Fruit fly (Drosophila melanogaster) whole organism, embryonic: ENCODE data around the gene CG5815.

Experiments used
- Atf-2 ChIP-seq: fragments of 200-800 bp; sonication (Bioruptor generic); optimal IDR thresholded peaks from 2 replicates; lab custom pipeline; 2016; ENCODE audit warnings: missing biosample characterization, missing genetic modification characterization
- Awh ChIP-seq: fragments of 200-800 bp; sonication (Bioruptor generic); IDR thresholded peaks from 2 replicates; pipeline ENCODE4, ENCODE4 v1.3.6; 2022; ENCODE audit warnings: missing biosample characterization, missing genetic modification characterization
- CG12104 ChIP-seq: fragments of 200-800 bp; sonication (Bioruptor generic); optimal IDR thresholded peaks from 3 replicates; lab custom pipeline; 2016; ENCODE audit warnings: missing biosample characterization, missing genetic modification characterization
- CG14667 ChIP-seq: fragments of 200-800 bp; sonication (Bioruptor generic); IDR thresholded peaks from 2 replicates; pipeline ENCODE4 v1.3.6; 2022; ENCODE audit warnings: missing biosample characterization, missing genetic modification characterization
- CG15601 ChIP-seq: fragments of 200-800 bp; sonication (Bioruptor generic); optimal IDR thresholded peaks from 3 replicates; lab custom pipeline; 2019; ENCODE audit warnings: missing biosample characterization, mild to moderate bottlenecking, missing genetic modification characterization, moderate library complexity
- CG1602 ChIP-seq: fragments of 200-800 bp; sonication (Bioruptor generic); optimal IDR thresholded peaks from 3 replicates; lab custom pipeline; 2016; ENCODE audit warnings: missing biosample characterization, missing genetic modification characterization
- CG18619 ChIP-seq: fragments of 200-800 bp; sonication (Bioruptor generic); optimal IDR thresholded peaks from 3 replicates; lab custom pipeline; 2017; ENCODE audit warnings: missing biosample characterization, mild to moderate bottlenecking, missing genetic modification characterization
- CG2116 ChIP-seq: fragments of 200-800 bp; sonication (Bioruptor generic); optimal IDR thresholded peaks from 3 replicates; lab custom pipeline; 2018; ENCODE audit warnings: missing biosample characterization, mild to moderate bottlenecking, missing genetic modification characterization
- CG31224 ChIP-seq: fragments of 200-800 bp; sonication (Bioruptor generic); IDR thresholded peaks from 2 replicates; pipeline ENCODE4 v1.3.6; 2022; ENCODE audit warnings: missing biosample characterization, missing genetic modification characterization
- CG34224 ChIP-seq: fragments of 200-800 bp; sonication (Bioruptor generic); IDR thresholded peaks from 3 replicates; pipeline ENCODE4 v1.3.6; 2022; ENCODE audit warnings: missing biosample characterization, missing genetic modification characterization; ENCODE audit not compliant: partially characterized antibody
- CG3847 ChIP-seq: fragments of 200-800 bp; sonication (Bioruptor generic); IDR thresholded peaks from 2 replicates; pipeline ENCODE4 v1.3.6; 2022; ENCODE audit warnings: missing biosample characterization, missing genetic modification characterization
- CG3995 ChIP-seq: fragments of 200-800 bp; sonication (Bioruptor generic); optimal IDR thresholded peaks from 3 replicates; lab custom pipeline; 2016; ENCODE audit warnings: missing biosample characterization, missing genetic modification characterization
- CG43689 ChIP-seq: fragments of 200-800 bp; sonication (Bioruptor generic); IDR thresholded peaks from 2 replicates; pipeline ENCODE4 v1.3.6; 2022; ENCODE audit warnings: missing biosample characterization, missing genetic modification characterization
- CG6175 ChIP-seq: fragments of 200-800 bp; sonication (Bioruptor generic); IDR thresholded peaks from 3 replicates; pipeline ENCODE4 v1.3.6; 2022; ENCODE audit warnings: missing biosample characterization, missing genetic modification characterization
- CG6272 ChIP-seq: fragments of 200-800 bp; sonication (Bioruptor generic); IDR thresholded peaks from 2 replicates; pipeline ENCODE4 v1.3.6; 2022; ENCODE audit warnings: missing biosample characterization, missing genetic modification characterization
- CG7357 ChIP-seq: fragments of 200-800 bp; sonication (Bioruptor generic); IDR thresholded peaks from 3 replicates; pipeline ENCODE4 v1.3.6; 2022; ENCODE audit warnings: missing biosample characterization, missing genetic modification characterization
- CG7556 ChIP-seq: fragments of 200-800 bp; sonication (Bioruptor generic); optimal IDR thresholded peaks from 2 replicates; lab custom pipeline; 2017; ENCODE audit warnings: missing biosample characterization, mild to moderate bottlenecking, missing genetic modification characterization
- CG8089 ChIP-seq: fragments of 200-800 bp; sonication (Bioruptor generic); optimal IDR thresholded peaks from 3 replicates; lab custom pipeline; 2016; ENCODE audit warnings: missing biosample characterization, missing genetic modification characterization
- Dek ChIP-seq: fragments of 200-800 bp; sonication (Bioruptor generic); optimal IDR thresholded peaks from 3 replicates; lab custom pipeline; 2019; ENCODE audit warnings: missing biosample characterization, mild to moderate bottlenecking, missing genetic modification characterization, moderate library complexity
- Drgx ChIP-seq: fragments of 200-800 bp; sonication (Bioruptor generic); IDR thresholded peaks from 2 replicates; pipeline ENCODE4 v1.3.6; 2022; ENCODE audit warnings: missing biosample characterization, missing genetic modification characterization
- HLH4C ChIP-seq: fragments of 200-800 bp; sonication (Bioruptor generic); IDR thresholded peaks from 3 replicates; pipeline ENCODE4 v1.3.6; 2022; ENCODE audit warnings: missing biosample characterization, missing genetic modification characterization; ENCODE audit not compliant: partially characterized antibody
- MBD-R2 ChIP-seq: fragments of 200-800 bp; sonication (Bioruptor generic); IDR thresholded peaks from 2 replicates; pipeline ENCODE4 v1.3.6; 2022; ENCODE audit warnings: missing biosample characterization, missing genetic modification characterization
- Mes4 ChIP-seq: fragments of 200-800 bp; sonication (Bioruptor generic); optimal IDR thresholded peaks from 2 replicates; lab custom pipeline; 2016; ENCODE audit warnings: missing biosample characterization, missing genetic modification characterization
- Mrtf ChIP-seq: fragments of 200-800 bp; sonication (Bioruptor generic); IDR thresholded peaks from 3 replicates; pipeline ENCODE4 v1.3.6; 2022; ENCODE audit warnings: missing biosample characterization, missing genetic modification characterization
- Rfx ChIP-seq: fragments of 200-800 bp; sonication (Bioruptor generic); IDR thresholded peaks from 2 replicates; pipeline ENCODE4 v1.3.6; 2022; ENCODE audit warnings: missing biosample characterization, missing genetic modification characterization
- Side ChIP-seq: fragments of 200-800 bp; sonication (Bioruptor generic); optimal IDR thresholded peaks from 2 replicates; lab custom pipeline; 2016; ENCODE audit warnings: missing biosample characterization, missing genetic modification characterization
- Sry-δ ChIP-seq: fragments of 200-800 bp; sonication (Bioruptor generic); optimal IDR thresholded peaks from 2 replicates; lab custom pipeline; 2016; ENCODE audit warnings: missing biosample characterization, missing genetic modification characterization
- Trl ChIP-seq, 3 experiments: fragments of >200 bp in 2 of 3; fragments of 200-800 bp in 1 of 3; sonication (Bioruptor generic) in 1 of 3; optimal IDR thresholded peaks; 2 replicates in 1 of 3; 3 replicates in 2 of 3; lab custom pipeline; 2016 to 2017; ENCODE audit warnings: missing biosample characterization in 1 of 3, missing genetic modification characterization in 1 of 3
- br ChIP-seq: fragments of >200 bp; optimal IDR thresholded peaks from 2 replicates; lab custom pipeline; 2017
- ci ChIP-seq: fragments of 200-800 bp; sonication (Bioruptor generic); IDR thresholded peaks from 3 replicates; pipeline ENCODE4 v1.3.6; 2022; ENCODE audit warnings: missing biosample characterization, missing genetic modification characterization
- corto ChIP-seq: fragments of 200-800 bp; sonication (Bioruptor generic); optimal IDR thresholded peaks from 2 replicates; lab custom pipeline; 2016; ENCODE audit warnings: missing biosample characterization, mild to moderate bottlenecking, missing genetic modification characterization, moderate library complexity
- en ChIP-seq: fragments of 200-800 bp; sonication (Bioruptor generic); optimal IDR thresholded peaks from 2 replicates; lab custom pipeline; 2016; ENCODE audit warnings: missing biosample characterization, missing genetic modification characterization
- eve ChIP-seq, 2 experiments: fragments of >200 bp; optimal IDR thresholded peaks; 2 replicates each; lab custom pipeline; 2017; ENCODE audit warnings: missing biosample characterization in 2 of 2, missing genetic modification characterization in 2 of 2
- ewg ChIP-seq: fragments of 200-800 bp; sonication (Bioruptor generic); optimal IDR thresholded peaks from 3 replicates; lab custom pipeline; 2017; ENCODE audit warnings: mild to moderate bottlenecking, missing biosample characterization, missing genetic modification reagents, missing genetic modification characterization
- eyg ChIP-seq: fragments of 200-800 bp; sonication (Bioruptor generic); optimal IDR thresholded peaks from 3 replicates; lab custom pipeline; 2016; ENCODE audit warnings: missing biosample characterization, missing genetic modification characterization
- gfzf ChIP-seq: fragments of 200-800 bp; sonication (Bioruptor generic); optimal IDR thresholded peaks from 2 replicates; lab custom pipeline; 2016; ENCODE audit warnings: missing biosample characterization, mild to moderate bottlenecking, missing genetic modification characterization, moderate library complexity
- ham ChIP-seq: fragments of 200-800 bp; sonication (Bioruptor generic); IDR thresholded peaks from 2 replicates; pipeline ENCODE4 v1.3.6; 2022; ENCODE audit warnings: missing biosample characterization, missing genetic modification characterization
- hth ChIP-seq: fragments of >200 bp; optimal IDR thresholded peaks from 2 replicates; lab custom pipeline; 2017; ENCODE audit warnings: inconsistent platforms
- insv ChIP-seq, 2 experiments: fragments of 200-800 bp; sonication (Bioruptor generic); optimal IDR thresholded peaks; 3 replicates each; lab custom pipeline; 2016 to 2018; ENCODE audit warnings: missing biosample characterization in 2 of 2, missing genetic modification characterization in 2 of 2
- lov ChIP-seq, 2 experiments: fragments of 200-800 bp in 1 of 2; fragments of >200 bp in 1 of 2; sonication (Bioruptor generic) in 1 of 2; IDR thresholded peaks in 1 of 2; optimal IDR thresholded peaks in 1 of 2; 2 replicates in 1 of 2; 3 replicates in 1 of 2; pipeline versions ENCODE4 v1.3.6 to Lab custom; 2017 to 2022; ENCODE audit warnings: missing biosample characterization in 1 of 2, missing genetic modification characterization in 1 of 2
- maf-S ChIP-seq: fragments of 200-800 bp; sonication (Bioruptor generic); optimal IDR thresholded peaks from 2 replicates; lab custom pipeline; 2016; ENCODE audit warnings: missing biosample characterization, missing genetic modification characterization
- nerfin-2 ChIP-seq: fragments of 200-800 bp; sonication (Bioruptor generic); IDR thresholded peaks from 2 replicates; pipeline ENCODE4 v1.3.6; 2022; ENCODE audit warnings: missing biosample characterization, missing genetic modification characterization; ENCODE audit not compliant: partially characterized antibody
- pros ChIP-seq: fragments of 200-800 bp; sonication (Bioruptor generic); optimal IDR thresholded peaks from 3 replicates; lab custom pipeline; 2019; ENCODE audit warnings: missing biosample characterization, mild to moderate bottlenecking, missing genetic modification characterization, moderate library complexity
- psq ChIP-seq: fragments of 200-800 bp; sonication (Bioruptor generic); optimal IDR thresholded peaks from 2 replicates; lab custom pipeline; 2017; ENCODE audit warnings: missing biosample characterization, missing genetic modification characterization
- pzg ChIP-seq: fragments of 200-800 bp; sonication (Bioruptor generic); optimal IDR thresholded peaks from 3 replicates; lab custom pipeline; 2018; ENCODE audit warnings: missing biosample characterization, mild to moderate bottlenecking, missing genetic modification characterization, moderate library complexity
- seq ChIP-seq: fragments of 200-800 bp; sonication (Bioruptor generic); IDR thresholded peaks from 2 replicates; pipeline ENCODE4 v1.3.6; 2022; ENCODE audit warnings: missing biosample characterization, missing genetic modification characterization
- sna ChIP-seq: fragments of 200-800 bp; sonication (Bioruptor generic); IDR thresholded peaks from 2 replicates; pipeline ENCODE4 v1.3.6; 2022; ENCODE audit warnings: missing biosample characterization, missing genetic modification characterization; ENCODE audit not compliant: partially characterized antibody
- sr ChIP-seq: fragments of 200-800 bp; sonication (Bioruptor generic); IDR thresholded peaks from 3 replicates; pipeline ENCODE4 v1.3.6; 2022; ENCODE audit warnings: missing biosample characterization, missing genetic modification characterization
- trh ChIP-seq: fragments of 200-800 bp; sonication (Bioruptor generic); optimal IDR thresholded peaks from 2 replicates; lab custom pipeline; 2016; ENCODE audit warnings: missing biosample characterization, missing genetic modification characterization

CG5815 gene

dm6 chr3R:27111784-27112602, at the start of gene CG5815, which contains the start of gene gb (continued):
- TF ChIP-seq CG7556 (GFP tag; lab: Kevin White, UChicago) (peak; percentile 86), corto (GFP tag; lab: Kevin White, UChicago) (peak; percentile 88), hth (lab: Kevin White, UChicago) (no peak), psq (GFP tag; lab: Kevin White, UChicago) (peak; percentile 96), CG14667 (GFP tag; lab: Robert Waterston, UW) (peak; percentile 87), Drgx (GFP tag; lab: Robert Waterston, UW) (peak; percentile 91), CG3847 (peak; percentile 93), nerfin-2 (GFP tag; lab: Robert Waterston, UW) (peak; percentile 94), Trl (optimal IDR thresholded peaks at IDR 0.05; lab: Kevin White, UChicago) (no peak), Trl (GFP tag; optimal IDR thresholded peaks at IDR 0.05; lab: Kevin White, UChicago) (peak; percentile 53), lov (optimal IDR thresholded peaks at IDR 0.05; lab: Kevin White, UChicago) (no peak), lov (GFP tag; IDR thresholded peaks at IDR 0.05; lab: Robert Waterston, UW) (peak; percentile 20; the same call in 1 of the 3 replicates), pzg (GFP tag; lab: Kevin White, UChicago) (peak; percentile 60), CG43689 (GFP tag; lab: Robert Waterston, UW) (peak; percentile 64), CG1602 (GFP tag; lab: Kevin White, UChicago) (peak; percentile 91), HLH4C (GFP tag; lab: Robert Waterston, UW) (peak; percentile 97), CG6272 (GFP tag; lab: Robert Waterston, UW) (peak; percentile 85), sr (0 out of 3 replicates have a peak, but pooled peaks have one; percentile 53), MBD-R2 (GFP tag; lab: Robert Waterston, UW) (peak; percentile 89), Side (GFP tag; lab: Kevin White, UChicago) (peak; percentile 50), CG7357 (GFP tag; lab: Robert Waterston, UW) (peak; percentile 78), pros (GFP tag; lab: Kevin White, UChicago) (no peak), CG31224 (peak; percentile 87), Atf-2 (GFP tag; lab: Kevin White, UChicago) (peak; percentile 59), CG8089 (GFP tag; lab: Kevin White, UChicago) (peak; percentile 54), maf-S (GFP tag; lab: Kevin White, UChicago) (peak; percentile 66), eyg (GFP tag; lab: Kevin White, UChicago) (no peak), CG34224 (GFP tag; lab: Robert Waterston, UW) (peak; percentile 98), CG15601 (peak; percentile 79), CG12104 (GFP tag; lab: Kevin White, UChicago) (peak; percentile 85), Rfx (GFP tag; lab: Robert Waterston, UW) (peak; percentile 96), CG18619 (GFP tag; lab: Kevin White, UChicago) (peak; percentile 93), br (lab: Kevin White, UChicago) (no peak), CG6175 (peak; percentile 86; the same call in 2 of the 3 replicates), CG2116 (GFP tag; lab: Kevin White, UChicago) (peak; percentile 92), Dek (tag; lab: Kevin White, UChicago) (peak; percentile 86), ewg (GFP tag; lab: Kevin White, UChicago) (peak; percentile 85), ci (peak; percentile 91), Awh (GFP tag; lab: Robert Waterston, UW) (0 out of 2 replicates have a peak, but pooled peaks have one; percentile 63), sna (GFP tag; lab: Robert Waterston, UW) (peak; percentile 98), Mes4 (GFP tag; lab: Kevin White, UChicago) (peak; percentile 48), trh (GFP tag; lab: Kevin White, UChicago) (peak; percentile 78), en (GFP tag; lab: Kevin White, UChicago) (peak; percentile 51), ham (peak; percentile 48; the same call in 1 of the 2 replicates), CG3995 (GFP tag; lab: Kevin White, UChicago) (peak; percentile 53), Sry-δ (GFP tag; lab: Kevin White, UChicago) (peak; percentile 72), gfzf (GFP tag; lab: Kevin White, UChicago) (peak; percentile 69), seq (peak; percentile 89), Mrtf (peak; percentile 88), eve (GFP tag; optimal IDR thresholded peaks at IDR 0.05; lab: Kevin White, UChicago) (no peak), insv (GFP tag; optimal IDR thresholded peaks at IDR 0.05; lab: Kevin White, UChicago) (peak in 1 of 2 experiments; percentile 65)
